Worm (Caenorhabditis elegans): ENCODE results near the gene ubc-18.

DNA sequence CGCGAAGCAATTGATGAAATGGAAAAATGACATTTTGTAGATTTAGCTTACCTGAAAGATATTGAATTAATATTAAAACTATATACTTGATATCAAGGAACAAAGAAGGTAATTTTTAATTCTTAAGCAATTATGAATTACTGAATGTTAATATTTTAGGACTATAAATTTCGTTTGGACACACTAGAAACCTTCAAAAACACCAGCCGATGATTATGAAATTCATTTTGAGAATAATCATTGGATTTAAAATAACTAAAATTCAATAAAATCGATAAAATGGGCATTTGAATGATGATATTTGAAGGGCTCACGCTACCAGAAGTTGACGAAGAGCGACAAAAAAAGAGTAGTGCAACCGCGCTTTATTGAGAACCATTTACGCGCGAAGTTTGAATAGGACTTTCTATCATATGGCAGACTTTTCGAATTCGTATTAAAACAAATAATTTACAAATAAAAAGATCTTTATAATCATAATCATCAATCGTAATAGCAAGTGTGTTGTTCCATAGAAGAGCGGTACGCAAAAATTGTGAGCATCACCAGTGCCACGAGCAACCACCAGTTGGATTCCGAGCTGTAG is 5.5 kb upstream of the ubc-18 start, which contains the start of gene ZK418.5:
- no peak for TF ChIP-seq B0310.2 (tag; optimal IDR thresholded peaks at IDR 0.05)
- TF ChIP-seq sea-1 (GFP tag; conservative IDR thresholded peaks at IDR 0.05): no peak
- no peak for TF ChIP-seq hnd-1 (tag; optimal IDR thresholded peaks at IDR 0.05)
- TF ChIP-seq tra-4 (tag; optimal IDR thresholded peaks at IDR 0.05): no peak
- TF ChIP-seq ama-1 (optimal IDR thresholded peaks at IDR 0.05): no peak
